Worm (Caenorhabditis elegans) whole organism, L2 larva: ENCODE measurements around the gene Y116A8C.38.

Source experiments
- C34F6.9 ChIP-seq: fragments of 150-350 bp; optimal IDR thresholded peaks from 2 replicates; lab custom pipeline; 2014; ENCODE audit warnings: missing biosample characterization, missing genetic modification characterization
- F13H6.1 ChIP-seq: sonication (generic microtip); optimal IDR thresholded peaks from 2 replicates; lab custom pipeline; 2016; ENCODE audit warnings: missing genetic modification characterization, missing compliant biosample characterization
- R02D3.7 ChIP-seq: fragments of 150-350 bp; optimal IDR thresholded peaks from 2 replicates; lab custom pipeline; 2014; ENCODE audit warnings: missing biosample characterization, missing genetic modification characterization
- Y55F3AM.14 ChIP-seq: fragments of 200-800 bp; sonication (Bioruptor generic); optimal IDR thresholded peaks from 2 replicates; lab custom pipeline; 2018; ENCODE audit warnings: mild to moderate bottlenecking, missing genetic modification characterization, missing compliant biosample characterization
- ZK546.5 ChIP-seq: sonication (generic microtip); optimal IDR thresholded peaks from 2 replicates; lab custom pipeline; 2017; ENCODE audit warnings: missing biosample characterization, missing genetic modification characterization
- alr-1 ChIP-seq: fragments of 150-350 bp; optimal IDR thresholded peaks from 2 replicates; lab custom pipeline; 2014; ENCODE audit warnings: missing biosample characterization, missing genetic modification characterization
- aly-2 ChIP-seq: fragments of 150-350 bp; optimal IDR thresholded peaks from 2 replicates; lab custom pipeline; 2014; ENCODE audit warnings: missing biosample characterization, missing genetic modification characterization
- ama-1 ChIP-seq: fragments of 150-350 bp; optimal IDR thresholded peaks from 2 replicates; lab custom pipeline; 2018; ENCODE audit warnings: inconsistent platforms
- blmp-1 ChIP-seq: sonication (generic microtip); optimal IDR thresholded peaks from 2 replicates; lab custom pipeline; 2017; ENCODE audit warnings: missing genetic modification characterization, mild to moderate bottlenecking, missing compliant biosample characterization, antibody characterized with exemption, moderate library complexity; ENCODE audit not compliant: insufficient read depth
- ceh-16 ChIP-seq: fragments of 150-350 bp; optimal IDR thresholded peaks from 2 replicates; lab custom pipeline; 2014; ENCODE audit warnings: missing biosample characterization, missing genetic modification characterization
- ceh-82 ChIP-seq: fragments of 150-350 bp; optimal IDR thresholded peaks from 2 replicates; lab custom pipeline; 2014; ENCODE audit warnings: missing biosample characterization, missing genetic modification characterization
- crh-2 ChIP-seq: sonication (generic microtip); optimal IDR thresholded peaks from 2 replicates; lab custom pipeline; 2017; ENCODE audit warnings: missing biosample characterization, missing genetic modification characterization
- dmd-4 ChIP-seq: sonication (generic microtip); optimal IDR thresholded peaks from 2 replicates; lab custom pipeline; 2017; ENCODE audit warnings: missing biosample characterization, missing genetic modification characterization
- elt-1 ChIP-seq: fragments of 150-350 bp; optimal IDR thresholded peaks from 2 replicates; lab custom pipeline; 2014; ENCODE audit warnings: missing biosample characterization, missing genetic modification characterization
- fos-1 ChIP-seq: fragments of 150-350 bp; optimal IDR thresholded peaks from 2 replicates; lab custom pipeline; 2014; ENCODE audit warnings: missing biosample characterization, missing genetic modification characterization
- lin-39 ChIP-seq: fragments of 150-350 bp; optimal IDR thresholded peaks from 2 replicates; lab custom pipeline; 2014; ENCODE audit warnings: missing biosample characterization, missing genetic modification reagents, missing genetic modification characterization
- lsy-2 ChIP-seq, 2 experiments: fragments of 150-350 bp in 1 of 2; sonication (generic microtip) in 1 of 2; optimal IDR thresholded peaks; 2 replicates each; lab custom pipeline; 2014 to 2017; ENCODE audit warnings: missing biosample characterization in 2 of 2, missing genetic modification characterization in 2 of 2
- mbf-1 ChIP-seq: sonication (generic microtip); optimal IDR thresholded peaks from 2 replicates; lab custom pipeline; 2017; ENCODE audit warnings: missing biosample characterization, missing genetic modification characterization
- nhr-10 ChIP-seq: sonication (generic microtip); optimal IDR thresholded peaks from 2 replicates; lab custom pipeline; 2017; ENCODE audit warnings: missing biosample characterization, missing genetic modification characterization
- nhr-11 ChIP-seq: fragments of 150-350 bp; optimal IDR thresholded peaks from 2 replicates; lab custom pipeline; 2014; ENCODE audit warnings: missing biosample characterization, missing genetic modification characterization
- nhr-12 ChIP-seq: fragments of 150-350 bp; optimal IDR thresholded peaks from 2 replicates; lab custom pipeline; 2014; ENCODE audit warnings: missing biosample characterization, missing genetic modification characterization
- nhr-129 ChIP-seq: fragments of 150-350 bp; optimal IDR thresholded peaks from 2 replicates; lab custom pipeline; 2014; ENCODE audit warnings: missing biosample characterization, missing genetic modification characterization
- nhr-23 ChIP-seq: fragments of 150-350 bp; optimal IDR thresholded peaks from 2 replicates; lab custom pipeline; 2014; ENCODE audit warnings: missing biosample characterization, missing genetic modification reagents, missing genetic modification characterization
- nhr-25 ChIP-seq: fragments of 150-350 bp; sonication (generic microtip); optimal IDR thresholded peaks from 3 replicates; lab custom pipeline; 2014; ENCODE audit warnings: missing biosample characterization, missing genetic modification characterization
- nhr-77 ChIP-seq: fragments of 150-350 bp; optimal IDR thresholded peaks from 2 replicates; lab custom pipeline; 2014; ENCODE audit warnings: missing biosample characterization, missing genetic modification characterization
- sem-4 ChIP-seq: fragments of 150-350 bp; optimal IDR thresholded peaks from 2 replicates; lab custom pipeline; 2014; ENCODE audit warnings: missing biosample characterization, missing genetic modification reagents, missing genetic modification characterization
- sma-9 ChIP-seq, 2 experiments: fragments of 150-350 bp in 1 of 2; sonication (generic microtip) in 1 of 2; optimal IDR thresholded peaks; 2 replicates each; lab custom pipeline; 2014 to 2016; ENCODE audit warnings: missing genetic modification characterization in 2 of 2, mild to moderate bottlenecking in 1 of 2, missing biosample characterization in 1 of 2, missing compliant biosample characterization in 1 of 2, missing genetic modification reagents in 1 of 2, moderate library complexity in 1 of 2
- unc-39 ChIP-seq: fragments of 150-350 bp; optimal IDR thresholded peaks from 2 replicates; lab custom pipeline; 2014; ENCODE audit warnings: missing biosample characterization, missing genetic modification characterization
- ztf-1 ChIP-seq: fragments of 200-800 bp; sonication (Bioruptor generic); conservative IDR thresholded peaks from 2 replicates; pipeline ENCODE4 v1.3.6; 2022; ENCODE audit warnings: missing genetic modification characterization, missing compliant biosample characterization
- ztf-11 ChIP-seq: sonication (generic microtip); optimal IDR thresholded peaks from 2 replicates; lab custom pipeline; 2017; ENCODE audit warnings: missing biosample characterization, missing genetic modification characterization
- ztf-4 ChIP-seq: fragments of 150-350 bp; optimal IDR thresholded peaks from 2 replicates; lab custom pipeline; 2014; ENCODE audit warnings: missing biosample characterization, missing genetic modification characterization

Y116A8C.38 gene

ce11 chrIV:17087384-17088099 lies 43.8 kb upstream of the Y116A8C.38 start, which contains the start of the genes snx-13 and snr-1 (continued):
- TF ChIP-seq mbf-1 (tag; lab: Kevin White, UChicago) (no peak), ztf-4 (tag; lab: Kevin White, UChicago) (peak; percentile 68), nhr-77 (tag; lab: Kevin White, UChicago) (no peak), sma-9 (GFP tag; optimal IDR thresholded peaks at IDR 0.05; lab: Kevin White, UChicago) (no peak), sma-9 (tag; optimal IDR thresholded peaks at IDR 0.05; lab: Kevin White, UChicago) (no peak), R02D3.7 (tag; lab: Kevin White, UChicago) (no peak), nhr-23 (tag; lab: Kevin White, UChicago) (no peak), nhr-129 (tag; lab: Kevin White, UChicago) (peak; percentile 31), nhr-12 (tag; lab: Kevin White, UChicago) (no peak), nhr-25 (tag; lab: Kevin White, UChicago) (peak; percentile 66), ztf-1 (GFP tag; lab: Robert Waterston, UW) (no peak), ZK546.5 (tag; lab: Kevin White, UChicago) (peak; percentile 24), nhr-11 (tag; lab: Kevin White, UChicago) (no peak), ceh-16 (tag; lab: Kevin White, UChicago) (no peak), blmp-1 (tag; lab: Kevin White, UChicago) (peak; percentile 3), aly-2 (tag; lab: Kevin White, UChicago) (no peak)

ce11 chrIV:17088849-17089248 lies 42.5 kb upstream of the Y116A8C.38 start, which contains the start of gene Y116A8C.43:
Gene Y116A8C.43, plus strand, starts transcription at chrIV:17088851.
- no peak for TF ChIP-seq lsy-2 (tag; optimal IDR thresholded peaks at IDR 0.05; lab: Kevin White, UChicago)
- TF ChIP-seq crh-2 (tag; lab: Kevin White, UChicago): no peak
- peak; percentile 52 for TF ChIP-seq ama-1 (lab: Kevin White, UChicago)
- no peak for TF ChIP-seq nhr-129 (tag; lab: Kevin White, UChicago)
- TF ChIP-seq nhr-77 (tag; lab: Kevin White, UChicago): no peak
- TF ChIP-seq elt-1 (tag; lab: Kevin White, UChicago): no peak

- TF ChIP-seq alr-1 (no peak), fos-1 (tag; lab: Kevin White, UChicago) (peak; percentile 14)
Observed at ce11 chrIV:17093701-17094100, 37.6 kb upstream of the Y116A8C.38 start, which contains the start of gene Y116A8C.29. Gene Y116A8C.29, plus strand, starts transcription at chrIV:17094028.

ce11 chrIV:17096168-17096567 lies 35.2 kb upstream of the Y116A8C.38 start, which contains the start of gene Y116A8C.27:
Gene Y116A8C.27, minus strand, starts transcription at chrIV:17096268.
- no peak for TF ChIP-seq blmp-1 (tag; lab: Kevin White, UChicago)
- no peak for TF ChIP-seq Y55F3AM.14
- no peak for TF ChIP-seq ztf-11
- no peak for TF ChIP-seq lsy-2 (tag; optimal IDR thresholded peaks at IDR 0.05; lab: Kevin White, UChicago)
- TF ChIP-seq sem-4: no peak
- no peak for TF ChIP-seq unc-39
- TF ChIP-seq nhr-25 (tag; lab: Kevin White, UChicago): no peak
- TF ChIP-seq lin-39 (tag; lab: Kevin White, UChicago): no peak
- TF ChIP-seq nhr-10 (tag; lab: Kevin White, UChicago): no peak
- TF ChIP-seq F13H6.1 (tag; lab: Kevin White, UChicago): no peak
- no peak for TF ChIP-seq nhr-23 (tag; lab: Kevin White, UChicago)
- TF ChIP-seq fos-1 (tag; lab: Kevin White, UChicago): no peak
- TF ChIP-seq elt-1 (tag; lab: Kevin White, UChicago): no peak
- no peak for TF ChIP-seq ztf-4 (tag; lab: Kevin White, UChicago)
- TF ChIP-seq nhr-77 (tag; lab: Kevin White, UChicago): no peak
- no peak for TF ChIP-seq ZK546.5 (tag; lab: Kevin White, UChicago)
- no peak for TF ChIP-seq mbf-1 (tag; lab: Kevin White, UChicago)
- TF ChIP-seq ceh-82 (tag; lab: Kevin White, UChicago): no peak
- no peak for TF ChIP-seq aly-2 (tag; lab: Kevin White, UChicago)
- no peak for TF ChIP-seq C34F6.9

- TF ChIP-seq ZK546.5 (tag; lab: Kevin White, UChicago) (no peak), dmd-4 (tag; lab: Kevin White, UChicago) (no peak), ztf-1 (GFP tag; lab: Robert Waterston, UW) (no peak)
- TF ChIP-seq, all 48 proteins: peak for 0
Observed at ce11 chrIV:17099113-17099512, 32.2 kb upstream of the Y116A8C.38 start.
